Fruit fly (Drosophila melanogaster) whole organism, embryonic: ENCODE measurements around the gene CG15140.

ENCODE experiments used
- Antp ChIP-seq: fragments of 200-800 bp; sonication (Bioruptor generic); optimal IDR thresholded peaks from 3 replicates; lab custom pipeline; 2016; ENCODE audit warnings: missing biosample characterization, missing genetic modification characterization
- Bgb ChIP-seq: fragments of 200-800 bp; sonication (Bioruptor generic); IDR thresholded peaks from 2 replicates; pipeline ENCODE4 v1.3.6; 2022; ENCODE audit warnings: missing biosample characterization, missing genetic modification characterization; ENCODE audit not compliant: partially characterized antibody
- Blimp-1 ChIP-seq: fragments of 200-800 bp; sonication (Bioruptor generic); optimal IDR thresholded peaks from 3 replicates; lab custom pipeline; 2018; ENCODE audit warnings: missing biosample characterization, missing genetic modification characterization, mild to moderate bottlenecking, moderate library complexity, missing genetic modification reagents
- CG10543 ChIP-seq: fragments of 200-800 bp; sonication (Bioruptor generic); optimal IDR thresholded peaks from 3 replicates; lab custom pipeline; 2017; ENCODE audit warnings: missing biosample characterization, mild to moderate bottlenecking, missing genetic modification characterization, moderate library complexity
- CG11504 ChIP-seq: fragments of 200-800 bp; sonication (Bioruptor generic); optimal IDR thresholded peaks from 3 replicates; lab custom pipeline; 2019; ENCODE audit warnings: missing biosample characterization, mild to moderate bottlenecking, missing genetic modification characterization, moderate library complexity
- CG14710 ChIP-seq: fragments of 200-800 bp; sonication (Bioruptor generic); optimal IDR thresholded peaks from 3 replicates; lab custom pipeline; 2019; ENCODE audit warnings: missing biosample characterization, mild to moderate bottlenecking, missing genetic modification characterization, moderate library complexity
- CG1529 ChIP-seq: fragments of 200-800 bp; sonication (Bioruptor generic); optimal IDR thresholded peaks from 3 replicates; lab custom pipeline; 2018; ENCODE audit warnings: missing biosample characterization, missing genetic modification characterization
- CG17186 ChIP-seq: fragments of 200-800 bp; sonication (Bioruptor generic); optimal IDR thresholded peaks from 3 replicates; lab custom pipeline; 2017; ENCODE audit warnings: missing biosample characterization, missing genetic modification reagents, missing genetic modification characterization
- CG17361 ChIP-seq: fragments of 200-800 bp; sonication (Bioruptor generic); IDR thresholded peaks from 3 replicates; pipeline ENCODE4 v1.3.6; 2022; ENCODE audit warnings: missing biosample characterization, missing genetic modification characterization
- CG18619 ChIP-seq: fragments of 200-800 bp; sonication (Bioruptor generic); optimal IDR thresholded peaks from 3 replicates; lab custom pipeline; 2017; ENCODE audit warnings: missing biosample characterization, mild to moderate bottlenecking, missing genetic modification characterization
- CG30020 ChIP-seq: fragments of 200-800 bp; optimal IDR thresholded peaks from 2 replicates; lab custom pipeline; 2019; ENCODE audit warnings: missing biosample characterization, mild to moderate bottlenecking, missing genetic modification characterization, moderate library complexity
- CG31441 ChIP-seq: fragments of 200-800 bp; sonication (Bioruptor generic); IDR thresholded peaks from 2 replicates; pipeline ENCODE4 v1.3.6; 2022; ENCODE audit warnings: missing biosample characterization, missing genetic modification characterization
- CG42726 ChIP-seq: fragments of 200-800 bp; sonication (Bioruptor generic); IDR thresholded peaks from 2 replicates; pipeline ENCODE4 v1.3.6; 2022; ENCODE audit warnings: missing biosample characterization, missing genetic modification characterization; ENCODE audit not compliant: partially characterized antibody
- CG6813 ChIP-seq: fragments of 200-800 bp; sonication (Bioruptor generic); optimal IDR thresholded peaks from 2 replicates; lab custom pipeline; 2017; ENCODE audit warnings: missing biosample characterization, missing genetic modification characterization, mild to moderate bottlenecking, moderate library complexity, missing genetic modification reagents
- CG6854 ChIP-seq: fragments of 200-800 bp; sonication (Bioruptor generic); optimal IDR thresholded peaks from 3 replicates; lab custom pipeline; 2017; ENCODE audit warnings: missing biosample characterization, mild to moderate bottlenecking, missing genetic modification characterization
- CG7271 ChIP-seq: fragments of 200-800 bp; sonication (Bioruptor generic); optimal IDR thresholded peaks from 2 replicates; lab custom pipeline; 2018; ENCODE audit warnings: missing biosample characterization, mild to moderate bottlenecking, missing genetic modification characterization, moderate library complexity
- CG7786 ChIP-seq: fragments of 200-800 bp; sonication (Bioruptor generic); optimal IDR thresholded peaks from 2 replicates; lab custom pipeline; 2016; ENCODE audit warnings: missing biosample characterization, missing genetic modification characterization
- CG8924 ChIP-seq: fragments of 200-800 bp; optimal IDR thresholded peaks from 3 replicates; lab custom pipeline; 2019; ENCODE audit warnings: missing biosample characterization, mild to moderate bottlenecking, missing genetic modification characterization, moderate library complexity
- Dad ChIP-seq: fragments of 200-800 bp; sonication (Bioruptor generic); optimal IDR thresholded peaks from 3 replicates; lab custom pipeline; 2016; ENCODE audit warnings: missing biosample characterization, missing genetic modification characterization
- Dref ChIP-seq: fragments of 200-800 bp; sonication (Bioruptor generic); IDR thresholded peaks from 2 replicates; pipeline ENCODE4 v1.3.6; 2022; ENCODE audit warnings: missing biosample characterization, missing genetic modification characterization
- Elba2 ChIP-seq: fragments of 200-800 bp; sonication (Bioruptor generic); optimal IDR thresholded peaks from 3 replicates; lab custom pipeline; 2016; ENCODE audit warnings: missing biosample characterization, missing genetic modification characterization
- Hmr ChIP-seq: fragments of 200-800 bp; sonication (Bioruptor generic); optimal IDR thresholded peaks from 3 replicates; lab custom pipeline; 2017; ENCODE audit warnings: mild to moderate bottlenecking, missing biosample characterization, missing genetic modification reagents, missing genetic modification characterization
- Hr39 ChIP-seq: fragments of >200 bp; optimal IDR thresholded peaks from 2 replicates; lab custom pipeline; 2017
- Lhr ChIP-seq: fragments of 200-800 bp; sonication (Bioruptor generic); optimal IDR thresholded peaks from 3 replicates; lab custom pipeline; 2017; ENCODE audit warnings: mild to moderate bottlenecking, missing biosample characterization, missing genetic modification reagents, missing genetic modification characterization
- Mes4 ChIP-seq: fragments of 200-800 bp; sonication (Bioruptor generic); optimal IDR thresholded peaks from 2 replicates; lab custom pipeline; 2016; ENCODE audit warnings: missing biosample characterization, missing genetic modification characterization
- NFAT ChIP-seq: fragments of 200-800 bp; sonication (Bioruptor generic); IDR thresholded peaks from 2 replicates; pipeline ENCODE4 v1.3.6; 2022; ENCODE audit warnings: missing biosample characterization, missing genetic modification characterization
- Oli ChIP-seq: fragments of 200-800 bp; sonication (Bioruptor generic); optimal IDR thresholded peaks from 2 replicates; lab custom pipeline; 2018; ENCODE audit warnings: missing biosample characterization, mild to moderate bottlenecking, missing genetic modification characterization, moderate library complexity
- Optix ChIP-seq: fragments of 200-800 bp; sonication (Bioruptor generic); IDR thresholded peaks from 3 replicates; pipeline ENCODE4 v1.3.6; 2022; ENCODE audit warnings: missing biosample characterization, missing genetic modification characterization
- PHDP ChIP-seq: fragments of 200-800 bp; sonication (Bioruptor generic); optimal IDR thresholded peaks from 3 replicates; lab custom pipeline; 2018; ENCODE audit warnings: missing biosample characterization, mild to moderate bottlenecking, missing genetic modification characterization, moderate library complexity
- Pdp1 ChIP-seq, 2 experiments: fragments of 200-800 bp; sonication (Bioruptor generic); optimal IDR thresholded peaks; 3 replicates each; lab custom pipeline; 2016; ENCODE audit warnings: missing biosample characterization in 2 of 2, missing genetic modification characterization in 2 of 2, mild to moderate bottlenecking in 1 of 2, moderate library complexity in 1 of 2
- Usf ChIP-seq: fragments of 200-800 bp; sonication (Bioruptor generic); optimal IDR thresholded peaks from 2 replicates; lab custom pipeline; 2017; ENCODE audit warnings: missing genotype, missing biosample characterization, missing genetic modification characterization
- bbx ChIP-seq: fragments of 200-800 bp; sonication (Bioruptor generic); IDR thresholded peaks from 2 replicates; pipeline ENCODE4 v1.3.6; 2022; ENCODE audit warnings: missing biosample characterization, missing genetic modification characterization; ENCODE audit not compliant: partially characterized antibody
- bsh ChIP-seq, 2 experiments: fragments of 200-800 bp; sonication (Bioruptor generic); optimal IDR thresholded peaks; 2 replicates each; lab custom pipeline; 2017 to 2018; ENCODE audit warnings: mild to moderate bottlenecking in 2 of 2, missing biosample characterization in 2 of 2, missing genetic modification characterization in 2 of 2, moderate library complexity in 1 of 2
- dmrt99B ChIP-seq: fragments of 200-800 bp; sonication (Bioruptor generic); optimal IDR thresholded peaks from 2 replicates; lab custom pipeline; 2018; ENCODE audit warnings: missing biosample characterization, mild to moderate bottlenecking, missing genetic modification characterization, moderate library complexity
- eve ChIP-seq, 2 experiments: fragments of >200 bp; optimal IDR thresholded peaks; 2 replicates each; lab custom pipeline; 2017; ENCODE audit warnings: missing biosample characterization in 2 of 2, missing genetic modification characterization in 2 of 2
- fd102C ChIP-seq: fragments of 200-800 bp; sonication (Bioruptor generic); optimal IDR thresholded peaks from 2 replicates; lab custom pipeline; 2018; ENCODE audit warnings: missing biosample characterization, mild to moderate bottlenecking, missing genetic modification characterization, moderate library complexity
- gem ChIP-seq: fragments of 200-800 bp; sonication (Bioruptor generic); optimal IDR thresholded peaks from 2 replicates; lab custom pipeline; 2019; ENCODE audit warnings: missing biosample characterization, mild to moderate bottlenecking, missing genetic modification characterization, moderate library complexity
- grau ChIP-seq: fragments of 200-800 bp; optimal IDR thresholded peaks from 3 replicates; lab custom pipeline; 2019; ENCODE audit warnings: missing biosample characterization, mild to moderate bottlenecking, missing genetic modification characterization, moderate library complexity
- gt ChIP-seq: fragments of 200-800 bp; sonication (Bioruptor generic); IDR thresholded peaks from 2 replicates; pipeline ENCODE4 v1.3.6; 2022; ENCODE audit warnings: missing biosample characterization, missing genetic modification characterization
- ham ChIP-seq: fragments of 200-800 bp; sonication (Bioruptor generic); IDR thresholded peaks from 2 replicates; pipeline ENCODE4 v1.3.6; 2022; ENCODE audit warnings: missing biosample characterization, missing genetic modification characterization
- her ChIP-seq: fragments of 200-800 bp; sonication (Bioruptor generic); optimal IDR thresholded peaks from 2 replicates; lab custom pipeline; 2016; ENCODE audit warnings: missing biosample characterization, missing genetic modification characterization
- lov ChIP-seq, 2 experiments: fragments of 200-800 bp in 1 of 2; fragments of >200 bp in 1 of 2; sonication (Bioruptor generic) in 1 of 2; IDR thresholded peaks in 1 of 2; optimal IDR thresholded peaks in 1 of 2; 2 replicates in 1 of 2; 3 replicates in 1 of 2; pipeline versions ENCODE4 v1.3.6 to Lab custom; 2017 to 2022; ENCODE audit warnings: missing biosample characterization in 1 of 2, missing genetic modification characterization in 1 of 2
- nmo ChIP-seq: fragments of 200-800 bp; sonication (Bioruptor generic); optimal IDR thresholded peaks from 2 replicates; lab custom pipeline; 2018; ENCODE audit warnings: missing biosample characterization, mild to moderate bottlenecking, missing genetic modification characterization, moderate library complexity
- phol ChIP-seq: fragments of 200-800 bp; sonication (Bioruptor generic); optimal IDR thresholded peaks from 3 replicates; lab custom pipeline; 2018; ENCODE audit warnings: missing biosample characterization, mild to moderate bottlenecking, missing genetic modification characterization, moderate library complexity
- seq ChIP-seq: fragments of 200-800 bp; sonication (Bioruptor generic); IDR thresholded peaks from 2 replicates; pipeline ENCODE4 v1.3.6; 2022; ENCODE audit warnings: missing biosample characterization, missing genetic modification characterization
- slou ChIP-seq: fragments of 200-800 bp; sonication (Bioruptor generic); optimal IDR thresholded peaks from 3 replicates; lab custom pipeline; 2016; ENCODE audit warnings: missing biosample characterization, missing genetic modification characterization
- trem ChIP-seq: fragments of 200-800 bp; optimal IDR thresholded peaks from 3 replicates; lab custom pipeline; 2019; ENCODE audit warnings: missing biosample characterization, mild to moderate bottlenecking, missing genetic modification characterization, moderate library complexity
- tup ChIP-seq: fragments of 200-800 bp; sonication (Bioruptor generic); optimal IDR thresholded peaks from 2 replicates; lab custom pipeline; 2016; ENCODE audit warnings: missing biosample characterization, mild to moderate bottlenecking, missing genetic modification characterization, moderate library complexity
- zen ChIP-seq: fragments of 200-800 bp; sonication (Bioruptor generic); optimal IDR thresholded peaks from 3 replicates; lab custom pipeline; 2018; ENCODE audit warnings: missing biosample characterization, mild to moderate bottlenecking, missing genetic modification characterization, moderate library complexity

CG15140 gene

DNA sequence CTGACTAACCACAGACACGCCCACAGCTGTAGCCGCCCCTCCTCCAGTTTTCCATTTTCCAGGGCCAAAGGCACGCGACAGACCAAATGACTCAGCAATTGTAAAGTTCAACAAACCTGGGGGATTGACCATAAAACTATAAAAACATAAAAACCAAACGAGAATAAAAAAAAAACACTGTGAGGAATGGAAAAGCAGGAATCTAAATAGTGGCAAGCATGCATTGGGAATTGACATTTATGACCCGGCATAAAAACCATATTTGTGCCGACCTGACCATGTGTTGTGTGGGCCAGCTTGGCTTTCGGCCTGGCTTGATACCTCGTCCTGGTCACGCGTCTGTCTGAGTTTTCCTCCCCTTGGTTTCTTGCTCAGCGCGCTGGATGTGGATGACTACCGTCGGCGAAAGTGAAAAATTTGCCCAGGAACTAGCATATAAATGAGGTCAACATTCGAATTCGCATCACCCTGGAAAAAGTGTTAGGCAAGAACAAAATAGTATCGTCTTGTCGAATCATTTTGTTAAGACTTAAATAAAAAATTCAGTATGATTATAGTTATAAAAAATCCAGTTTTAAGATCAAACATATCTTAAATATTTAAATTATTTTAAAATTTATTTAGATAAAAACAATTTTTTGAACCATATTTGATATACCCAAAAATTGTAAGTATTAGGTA, 19.2 kb upstream of the CG15140 start (continued):
- TF ChIP-seq NFAT (no peak), Antp (GFP tag; lab: Kevin White, UChicago) (no peak), CG14710 (tag; lab: Kevin White, UChicago) (peak; percentile 26), seq (GFP tag; lab: Robert Waterston, UW) (no peak), CG42726 (GFP tag; lab: Robert Waterston, UW) (no peak), gem (tag; lab: Kevin White, UChicago) (peak; percentile 43), her (GFP tag; lab: Kevin White, UChicago) (no peak), phol (peak; percentile 36), Hr39 (lab: Kevin White, UChicago) (no peak), trem (tag; lab: Kevin White, UChicago) (no peak), bbx (GFP tag; lab: Robert Waterston, UW) (no peak), Oli (tag; lab: Kevin White, UChicago) (peak; percentile 7), Elba2 (GFP tag; lab: Kevin White, UChicago) (no peak), Lhr (no peak), CG8924 (peak; percentile 16), CG6854 (GFP tag; lab: Kevin White, UChicago) (no peak), eve (GFP tag; optimal IDR thresholded peaks at IDR 0.05; lab: Kevin White, UChicago) (no peak), lov (optimal IDR thresholded peaks at IDR 0.05; lab: Kevin White, UChicago) (no peak), lov (GFP tag; IDR thresholded peaks at IDR 0.05; lab: Robert Waterston, UW) (no peak), CG7271 (peak; percentile 83), CG17361 (GFP tag; lab: Robert Waterston, UW) (peak; percentile 38; the same call in 1 of the 3 replicates), CG31441 (peak; percentile 29; the same call in 1 of the 2 replicates), nmo (peak; percentile 27), tup (no peak), CG11504 (tag; lab: Kevin White, UChicago) (peak; percentile 39), Blimp-1 (GFP tag; lab: Kevin White, UChicago) (peak; percentile 13), fd102C (GFP tag; lab: Kevin White, UChicago) (no peak), CG18619 (GFP tag; lab: Kevin White, UChicago) (no peak), Mes4 (GFP tag; lab: Kevin White, UChicago) (no peak), ham (GFP tag; lab: Robert Waterston, UW) (no peak), CG1529 (GFP tag; lab: Kevin White, UChicago) (no peak), CG7786 (GFP tag; lab: Kevin White, UChicago) (no peak), Dad (no peak), PHDP (tag; lab: Kevin White, UChicago) (no peak), CG10543 (GFP tag; lab: Kevin White, UChicago) (no peak), Hmr (no peak), Optix (GFP tag; lab: Robert Waterston, UW) (no peak), slou (GFP tag; lab: Kevin White, UChicago) (no peak), CG30020 (tag; lab: Kevin White, UChicago) (no peak), Dref (GFP tag; lab: Robert Waterston, UW) (no peak), bsh (GFP tag; optimal IDR thresholded peaks at IDR 0.05; lab: Kevin White, UChicago) (peak in 1 of 2 experiments; percentile 21), zen (tag; lab: Kevin White, UChicago) (peak; percentile 20), CG6813 (GFP tag; lab: Kevin White, UChicago) (no peak), Bgb (GFP tag; lab: Robert Waterston, UW) (no peak), gt (GFP tag; lab: Robert Waterston, UW) (no peak), CG17186 (no peak), Usf (no peak), Pdp1 (GFP tag; optimal IDR thresholded peaks at IDR 0.05; lab: Kevin White, UChicago) (no peak), dmrt99B (tag; lab: Kevin White, UChicago) (peak; percentile 31), grau (tag; lab: Kevin White, UChicago) (peak; percentile 1)
